Fruit fly (Drosophila melanogaster) whole organism: ENCODE results near the gene Acp24A4.

Experiments used
- CG8478 ChIP-seq: fragments of >200 bp; optimal IDR thresholded peaks from 2 replicates; lab custom pipeline; 2018; ENCODE audit warnings: inconsistent platforms
- Dll ChIP-seq: fragments of >200 bp; optimal IDR thresholded peaks from 2 replicates; lab custom pipeline; 2017
- EcR ChIP-seq, 2 experiments: fragments of >200 bp; optimal IDR thresholded peaks; 2 replicates each; lab custom pipeline; 2017; ENCODE audit warnings: missing biosample characterization in 2 of 2, missing genetic modification characterization in 2 of 2, missing genetic modification reagents in 2 of 2
- psq ChIP-seq: fragments of >200 bp; optimal IDR thresholded peaks from 2 replicates; lab custom pipeline; 2017
- usp ChIP-seq: fragments of >200 bp; optimal IDR thresholded peaks from 2 replicates; lab custom pipeline; 2017; ENCODE audit warnings: missing biosample characterization, missing genetic modification characterization, mixed read lengths

DNA sequence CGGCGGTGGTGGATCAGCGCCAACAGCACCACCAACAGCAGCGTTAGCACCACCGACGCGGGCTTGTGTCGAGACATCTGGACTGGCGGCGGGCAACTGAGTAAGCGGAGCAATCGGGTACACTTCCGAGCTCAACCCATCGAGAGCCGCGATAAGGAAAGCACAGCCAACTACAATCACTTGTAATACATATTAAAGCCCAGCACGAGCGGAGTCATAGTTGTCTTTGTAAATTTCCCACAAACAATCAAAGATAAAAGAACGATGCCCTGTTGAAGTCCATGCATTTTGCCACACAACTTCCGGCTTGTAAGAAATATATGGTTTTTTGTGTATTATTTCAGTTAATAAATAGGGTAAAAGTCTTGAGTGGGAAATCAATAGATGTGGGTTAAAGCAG lies 13.3 kb upstream of the Acp24A4 start, which contains the start of gene CG31777:
- TF ChIP-seq usp (GFP tag; lab: Kevin White, UChicago), result no peak
- no peak for TF ChIP-seq Dll (lab: Kevin White, UChicago)
- TF ChIP-seq psq (lab: Kevin White, UChicago), result no peak
- no peak for TF ChIP-seq CG8478 (lab: Kevin White, UChicago)
- no peak for TF ChIP-seq EcR (GFP tag; optimal IDR thresholded peaks at IDR 0.05; lab: Kevin White, UChicago)
